Fruit fly (Drosophila melanogaster): ENCODE results near the gene dpr4.

DNA sequence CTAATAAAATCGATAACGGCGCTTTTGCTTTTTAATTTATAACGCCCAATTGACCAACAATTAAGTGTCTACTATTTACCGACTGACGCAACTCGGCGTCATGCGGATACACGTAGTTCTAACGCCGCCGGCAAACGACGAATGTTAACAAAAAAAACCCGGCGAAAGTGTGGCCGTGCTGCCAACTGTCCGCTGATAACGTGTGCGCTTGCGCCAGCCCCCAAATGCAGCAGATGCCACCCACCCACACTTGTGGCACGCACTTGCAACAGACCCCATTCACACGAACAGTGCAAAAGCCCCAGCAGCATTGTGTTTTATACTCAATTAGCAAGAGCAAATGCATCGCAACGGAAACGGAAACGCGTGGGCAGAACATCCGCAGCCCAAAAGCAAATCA is 20.4 kb upstream of the dpr4 start:
- TF ChIP-seq CG1620 (GFP tag; optimal IDR thresholded peaks at IDR 0.05) (no peak), bab1 (GFP tag; optimal IDR thresholded peaks at IDR 0.05) (no peak), CG33017 (tag; optimal IDR thresholded peaks at IDR 0.05) (no peak), pad (GFP tag; optimal IDR thresholded peaks at IDR 0.05) (no peak), kay (GFP tag; ENCODE audit: borderline replicate concordance) (no peak), toe (GFP tag; optimal IDR thresholded peaks at IDR 0.05) (no peak), ovo (GFP tag; optimal IDR thresholded peaks at IDR 0.05) (no peak), CG14711 (tag; optimal IDR thresholded peaks at IDR 0.05) (no peak), CG5204 (GFP tag; optimal IDR thresholded peaks at IDR 0.05) (no peak), cnc (optimal IDR thresholded peaks at IDR 0.05) (no peak), CG11617 (GFP tag; optimal IDR thresholded peaks at IDR 0.05) (no peak), Mnt (GFP tag; optimal IDR thresholded peaks at IDR 0.05) (no peak), Hr96 (GFP tag; optimal IDR thresholded peaks at IDR 0.05) (no peak), tj (GFP tag; optimal IDR thresholded peaks at IDR 0.05) (no peak)
